Worm (Caenorhabditis elegans): Measurements from ENCODE around the gene lig-4.

The lig-4 gene

ce11 chrIII:7520672-7521071, 591 bp upstream of the lig-4 start, which contains the start of the genes cux-7 and C07H6.2:
cux-7 (minus strand) TSS chrIII:7520845.
C07H6.2 (plus strand) TSS chrIII:7521009.
- TF ChIP-seq lin-39 (tag; optimal IDR thresholded peaks at IDR 0.05) (peak; percentile 90), fkh-10 (GFP tag; optimal IDR thresholded peaks at IDR 0.05) (no peak), unc-39 (tag; optimal IDR thresholded peaks at IDR 0.05) (no peak), nhr-67 (tag; optimal IDR thresholded peaks at IDR 0.05) (peak; percentile 9), lsy-12 (tag; optimal IDR thresholded peaks at IDR 0.05) (peak; percentile 97), fos-1 (tag; optimal IDR thresholded peaks at IDR 0.05) (no peak), aly-2 (tag; optimal IDR thresholded peaks at IDR 0.05) (no peak), elt-2 (tag; optimal IDR thresholded peaks at IDR 0.05) (peak; percentile 52), pqm-1 (tag; optimal IDR thresholded peaks at IDR 0.05) (peak; percentile 61), skn-1 (tag; optimal IDR thresholded peaks at IDR 0.05) (peak; percentile 87), pha-4 (tag; optimal IDR thresholded peaks at IDR 0.05) (peak; percentile 96), elt-1 (tag; optimal IDR thresholded peaks at IDR 0.05) (peak; percentile 28), ceh-9 (tag; optimal IDR thresholded peaks at IDR 0.05) (no peak), nhr-28 (tag; optimal IDR thresholded peaks at IDR 0.05) (no peak), nhr-43 (tag; optimal IDR thresholded peaks at IDR 0.05; ENCODE audit: poor library complexity, severe bottlenecking) (peak; percentile 99), ztf-4 (tag; optimal IDR thresholded peaks at IDR 0.05) (no peak), nhr-23 (tag; optimal IDR thresholded peaks at IDR 0.05) (peak; percentile 95), unc-62 (GFP tag; optimal IDR thresholded peaks at IDR 0.05) (no peak), ztf-11 (tag; optimal IDR thresholded peaks at IDR 0.05) (no peak), egl-27 (tag; optimal IDR thresholded peaks at IDR 0.05) (peak; percentile 54), ceh-16 (tag; optimal IDR thresholded peaks at IDR 0.05) (peak; percentile 18), nhr-76 (tag; optimal IDR thresholded peaks at IDR 0.05) (no peak), nhr-237 (tag; optimal IDR thresholded peaks at IDR 0.05) (no peak), lin-15B (tag; optimal IDR thresholded peaks at IDR 0.05) (peak; percentile 96), fkh-2 (tag; optimal IDR thresholded peaks at IDR 0.05) (no peak), mdl-1 (tag; optimal IDR thresholded peaks at IDR 0.05) (no peak), R02D3.7 (tag; optimal IDR thresholded peaks at IDR 0.05) (peak; percentile 72), zag-1 (tag; optimal IDR thresholded peaks at IDR 0.05) (no peak), jun-1 (tag; optimal IDR thresholded peaks at IDR 0.05) (peak; percentile 77), daf-12 (tag; optimal IDR thresholded peaks at IDR 0.05) (no peak), sea-2 (GFP tag; optimal IDR thresholded peaks at IDR 0.05) (no peak), egl-5 (tag; optimal IDR thresholded peaks at IDR 0.05) (peak; percentile 29), nhr-25 (tag; optimal IDR thresholded peaks at IDR 0.05) (peak; percentile 88), elt-3 (tag; optimal IDR thresholded peaks at IDR 0.05) (no peak), snpc-4 (tag; optimal IDR thresholded peaks at IDR 0.05) (peak; percentile 89), tbx-2 (tag; optimal IDR thresholded peaks at IDR 0.05) (peak; percentile 87), ceh-28 (tag; optimal IDR thresholded peaks at IDR 0.05) (peak; percentile 79), nhr-12 (tag; optimal IDR thresholded peaks at IDR 0.05) (no peak), ceh-82 (tag; optimal IDR thresholded peaks at IDR 0.05) (peak; percentile 52), ZK546.5 (tag; optimal IDR thresholded peaks at IDR 0.05) (no peak), nhr-11 (tag; optimal IDR thresholded peaks at IDR 0.05) (no peak), mml-1 (tag; optimal IDR thresholded peaks at IDR 0.05) (no peak), eor-1 (tag; optimal IDR thresholded peaks at IDR 0.05) (no peak), ama-1 (optimal IDR thresholded peaks at IDR 0.05) (no peak), nfya-1 (tag; optimal IDR thresholded peaks at IDR 0.05; ENCODE audit: insufficient read depth) (peak; percentile 91), nhr-77 (tag; optimal IDR thresholded peaks at IDR 0.05) (peak; percentile 50), hmg-11 (tag; optimal IDR thresholded peaks at IDR 0.05) (no peak)

Data from whole organism, L3 larva.